Fruit fly (Drosophila melanogaster) whole organism, prepupa: ENCODE measurements around the gene CG31751.

Source experiments
- Blimp-1 ChIP-seq: fragments of 200-800 bp; sonication (Bioruptor generic); optimal IDR thresholded peaks from 3 replicates; lab custom pipeline; 2017; ENCODE audit warnings: missing biosample characterization, missing genetic modification characterization, mild to moderate bottlenecking, moderate library complexity, missing genetic modification reagents
- CG10631 ChIP-seq: fragments of 200-800 bp; sonication (Bioruptor generic); optimal IDR thresholded peaks from 2 replicates; lab custom pipeline; 2016; ENCODE audit warnings: missing biosample characterization, missing genetic modification characterization
- CG10669 ChIP-seq: fragments of 200-800 bp; sonication (Bioruptor generic); optimal IDR thresholded peaks from 3 replicates; lab custom pipeline; 2018; ENCODE audit warnings: missing biosample characterization, mild to moderate bottlenecking, missing genetic modification characterization, moderate library complexity
- CG11294 ChIP-seq: fragments of 200-800 bp; sonication (Bioruptor generic); IDR thresholded peaks from 2 replicates; pipeline ENCODE4 v1.3.6; 2022; ENCODE audit warnings: missing biosample characterization, missing genetic modification characterization
- CG11762 ChIP-seq: fragments of 200-800 bp; sonication (Bioruptor generic); optimal IDR thresholded peaks from 3 replicates; lab custom pipeline; 2016; ENCODE audit warnings: missing biosample characterization, missing genetic modification characterization; ENCODE audit not compliant: insufficient read depth
- CG15336 ChIP-seq: fragments of 200-800 bp; sonication (Bioruptor generic); IDR thresholded peaks from 2 replicates; pipeline ENCODE4 v1.3.6; 2022; ENCODE audit warnings: missing biosample characterization, missing genetic modification characterization
- CG16779 ChIP-seq: fragments of 200-800 bp; sonication (Bioruptor generic); optimal IDR thresholded peaks from 3 replicates; lab custom pipeline; 2017; ENCODE audit warnings: missing biosample characterization, mild to moderate bottlenecking, missing genetic modification characterization
- CG3032 ChIP-seq: fragments of 200-800 bp; optimal IDR thresholded peaks from 2 replicates; lab custom pipeline; 2019; ENCODE audit warnings: missing biosample characterization, mild to moderate bottlenecking, missing genetic modification characterization, moderate library complexity
- CG31627 ChIP-seq: fragments of 200-800 bp; sonication (Bioruptor generic); optimal IDR thresholded peaks from 3 replicates; lab custom pipeline; 2016; ENCODE audit warnings: missing biosample characterization, missing genetic modification characterization
- CG32006 ChIP-seq: fragments of 200-800 bp; sonication (Bioruptor generic); optimal IDR thresholded peaks from 3 replicates; lab custom pipeline; 2017; ENCODE audit warnings: missing biosample characterization, mild to moderate bottlenecking, missing genetic modification characterization
- CG4318 ChIP-seq: fragments of 200-800 bp; sonication (Bioruptor generic); optimal IDR thresholded peaks from 3 replicates; lab custom pipeline; 2017; ENCODE audit warnings: missing biosample characterization, mild to moderate bottlenecking, missing genetic modification characterization
- CG6276 ChIP-seq: fragments of 200-800 bp; sonication (Bioruptor generic); optimal IDR thresholded peaks from 2 replicates; lab custom pipeline; 2017; ENCODE audit warnings: missing biosample characterization, mild to moderate bottlenecking, missing genetic modification characterization
- CG6792 ChIP-seq: fragments of 200-800 bp; sonication (Bioruptor generic); optimal IDR thresholded peaks from 3 replicates; lab custom pipeline; 2016; ENCODE audit warnings: missing biosample characterization, missing genetic modification characterization
- CG8119 ChIP-seq: fragments of 200-800 bp; sonication (Bioruptor generic); IDR thresholded peaks from 3 replicates; pipeline ENCODE4 v1.3.6; 2022; ENCODE audit warnings: missing biosample characterization, missing genetic modification characterization
- CG8319 ChIP-seq: fragments of 200-800 bp; sonication (Bioruptor generic); optimal IDR thresholded peaks from 3 replicates; lab custom pipeline; 2016; ENCODE audit warnings: missing biosample characterization, missing genetic modification characterization
- CG8632 ChIP-seq: fragments of 200-800 bp; sonication (Bioruptor generic); optimal IDR thresholded peaks from 3 replicates; lab custom pipeline; 2016; ENCODE audit warnings: missing biosample characterization, missing genetic modification characterization
- CG9139 ChIP-seq: fragments of 200-800 bp; sonication (Bioruptor generic); optimal IDR thresholded peaks from 3 replicates; lab custom pipeline; 2017; ENCODE audit warnings: missing biosample characterization, mild to moderate bottlenecking, missing genetic modification characterization
- Eip75B ChIP-seq: fragments of 200-800 bp; sonication (Bioruptor generic); optimal IDR thresholded peaks from 3 replicates; lab custom pipeline; 2016; ENCODE audit warnings: missing biosample characterization, missing genetic modification characterization
- Eip78C ChIP-seq: fragments of 200-800 bp; sonication (Bioruptor generic); peaks from one replicate; lab custom pipeline; 2016; ENCODE audit warnings: missing biosample characterization, missing genetic modification characterization
- Eip93F ChIP-seq: fragments of 200-800 bp; sonication (Bioruptor generic); optimal IDR thresholded peaks from 2 replicates; lab custom pipeline; 2016; ENCODE audit warnings: missing biosample characterization, mild to moderate bottlenecking, missing genetic modification characterization
- Ets21C ChIP-seq: fragments of 200-800 bp; sonication (Bioruptor generic); optimal IDR thresholded peaks from 3 replicates; lab custom pipeline; 2016; ENCODE audit warnings: missing biosample characterization, missing genetic modification characterization
- Ets96B ChIP-seq: fragments of 200-800 bp; optimal IDR thresholded peaks from 2 replicates; lab custom pipeline; 2019; ENCODE audit warnings: missing biosample characterization, mild to moderate bottlenecking, missing genetic modification characterization, moderate library complexity
- Gug ChIP-seq: fragments of 200-800 bp; sonication (Bioruptor generic); IDR thresholded peaks from 2 replicates; pipeline ENCODE4 v1.3.6; 2022; ENCODE audit warnings: missing biosample characterization, missing genetic modification characterization
- Hr38 ChIP-seq: sonication (Bioruptor generic); optimal IDR thresholded peaks from 2 replicates; lab custom pipeline; 2016; ENCODE audit warnings: missing biosample characterization, missing genetic modification characterization
- Hr39 ChIP-seq: fragments of 200-800 bp; sonication (Bioruptor generic); optimal IDR thresholded peaks from 2 replicates; lab custom pipeline; 2016; ENCODE audit warnings: missing biosample characterization, missing genetic modification characterization
- Hr4 ChIP-seq: fragments of 200-800 bp; sonication (Bioruptor generic); optimal IDR thresholded peaks from 3 replicates; lab custom pipeline; 2016; ENCODE audit warnings: missing biosample characterization, missing genetic modification characterization
- OdsH ChIP-seq: fragments of 200-800 bp; sonication (Bioruptor generic); optimal IDR thresholded peaks from 3 replicates; lab custom pipeline; 2016; ENCODE audit warnings: missing biosample characterization, missing genetic modification characterization
- Smox ChIP-seq: fragments of 200-800 bp; sonication (Bioruptor generic); optimal IDR thresholded peaks from 3 replicates; lab custom pipeline; 2016; ENCODE audit warnings: missing biosample characterization, missing genetic modification characterization
- Sox102F ChIP-seq: fragments of 200-800 bp; sonication (Bioruptor generic); optimal IDR thresholded peaks from 2 replicates; lab custom pipeline; 2016; ENCODE audit warnings: missing biosample characterization, mild to moderate bottlenecking, missing genetic modification characterization
- Sox14 ChIP-seq: fragments of 200-800 bp; sonication (Bioruptor generic); optimal IDR thresholded peaks from 3 replicates; lab custom pipeline; 2016; ENCODE audit warnings: missing biosample characterization, missing genetic modification characterization
- Sox15 ChIP-seq: fragments of 200-800 bp; sonication (Bioruptor generic); optimal IDR thresholded peaks from 3 replicates; lab custom pipeline; 2016; ENCODE audit warnings: missing biosample characterization, missing genetic modification characterization
- achi ChIP-seq: fragments of 200-800 bp; sonication (Bioruptor generic); optimal IDR thresholded peaks from 3 replicates; lab custom pipeline; 2016; ENCODE audit warnings: missing biosample characterization, missing genetic modification characterization
- acj6 ChIP-seq: fragments of 200-800 bp; sonication (Bioruptor generic); optimal IDR thresholded peaks from 3 replicates; lab custom pipeline; 2016; ENCODE audit warnings: missing biosample characterization, missing genetic modification characterization
- cyc ChIP-seq: fragments of 200-800 bp; sonication (Bioruptor generic); optimal IDR thresholded peaks from 3 replicates; lab custom pipeline; 2016; ENCODE audit warnings: missing biosample characterization, missing genetic modification characterization
- dac ChIP-seq: fragments of 200-800 bp; sonication (Bioruptor generic); optimal IDR thresholded peaks from 2 replicates; lab custom pipeline; 2017; ENCODE audit warnings: missing biosample characterization, mild to moderate bottlenecking, missing genetic modification characterization
- dsx ChIP-seq: fragments of 200-800 bp; optimal IDR thresholded peaks from 3 replicates; lab custom pipeline; 2019; ENCODE audit warnings: missing biosample characterization, mild to moderate bottlenecking, missing genetic modification characterization, moderate library complexity; ENCODE audit not compliant: poor library complexity, severe bottlenecking
- eg ChIP-seq: fragments of 200-800 bp; sonication (Bioruptor generic); IDR thresholded peaks from 3 replicates; pipeline ENCODE4 v1.3.6; 2022; ENCODE audit warnings: missing biosample characterization, missing genetic modification characterization
- esn ChIP-seq: fragments of 200-800 bp; sonication (Bioruptor generic); optimal IDR thresholded peaks from 2 replicates; lab custom pipeline; 2016; ENCODE audit warnings: missing biosample characterization, mild to moderate bottlenecking, missing genetic modification characterization, moderate library complexity
- fd59A ChIP-seq: fragments of 200-800 bp; sonication (Bioruptor generic); optimal IDR thresholded peaks from 2 replicates; lab custom pipeline; 2017; ENCODE audit warnings: missing biosample characterization, mild to moderate bottlenecking, missing genetic modification characterization, missing genetic modification reagents
- fd85E ChIP-seq: fragments of 200-800 bp; sonication (Bioruptor generic); optimal IDR thresholded peaks from 3 replicates; lab custom pipeline; 2016; ENCODE audit warnings: missing biosample characterization, missing genetic modification characterization
- net ChIP-seq: fragments of 200-800 bp; sonication (Bioruptor generic); optimal IDR thresholded peaks from 3 replicates; lab custom pipeline; 2016; ENCODE audit warnings: missing biosample characterization, missing genetic modification characterization
- salr ChIP-seq, 2 experiments: fragments of 200-800 bp; sonication (Bioruptor generic); optimal IDR thresholded peaks; 3 replicates each; lab custom pipeline; 2016 to 2018; ENCODE audit warnings: missing biosample characterization in 2 of 2, missing genetic modification characterization in 2 of 2, mild to moderate bottlenecking in 1 of 2
- spab ChIP-seq: fragments of 200-800 bp; sonication (Bioruptor generic); optimal IDR thresholded peaks from 2 replicates; lab custom pipeline; 2017; ENCODE audit warnings: missing biosample characterization, mild to moderate bottlenecking, missing genetic modification characterization, missing genetic modification reagents
- ss ChIP-seq, 2 experiments: fragments of 200-800 bp; sonication (Bioruptor generic); optimal IDR thresholded peaks; 2 replicates in 1 of 2; 3 replicates in 1 of 2; lab custom pipeline; 2017 to 2018; ENCODE audit warnings: mild to moderate bottlenecking in 2 of 2, missing biosample characterization in 2 of 2, missing genetic modification characterization in 2 of 2, moderate library complexity in 1 of 2
- svp ChIP-seq: fragments of 200-800 bp; sonication (Bioruptor generic); peaks from one replicate; lab custom pipeline; 2016; ENCODE audit warnings: missing biosample characterization, missing genetic modification characterization
- vri ChIP-seq: fragments of 200-800 bp; sonication (Bioruptor generic); optimal IDR thresholded peaks from 3 replicates; lab custom pipeline; 2016; ENCODE audit warnings: missing biosample characterization, mild to moderate bottlenecking, missing genetic modification characterization

Gene CG31751

dm6 chr2L:18717365-18718011 lies 40.5 kb downstream of the CG31751 start (continued):
- TF ChIP-seq Eip93F (GFP tag; lab: Kevin White, UChicago), result no peak
- peak; percentile 36; the same call in 1 of the 3 replicates for TF ChIP-seq CG8119 (GFP tag; lab: Robert Waterston, UW)
- TF ChIP-seq achi, result no peak
- peak; percentile 15 for TF ChIP-seq Eip75B (GFP tag; lab: Kevin White, UChicago)
- no peak for TF ChIP-seq salr (GFP tag; optimal IDR thresholded peaks at IDR 0.05; lab: Kevin White, UChicago)
- peak; percentile 50 for TF ChIP-seq Ets96B
- peak; percentile 29 for TF ChIP-seq CG3032
- peak; percentile 27 for TF ChIP-seq CG10631
- TF ChIP-seq Ets21C, result no peak
- peak in 1 of 2 experiments; percentile 44 for TF ChIP-seq ss (GFP tag; optimal IDR thresholded peaks at IDR 0.05; lab: Kevin White, UChicago)
- peak; percentile 25 for TF ChIP-seq CG10669 (GFP tag; lab: Kevin White, UChicago)
- TF ChIP-seq dsx (GFP tag; lab: Kevin White, UChicago), result no peak
- TF ChIP-seq Eip78C (GFP tag; lab: Kevin White, UChicago), result peak; percentile 61
- TF ChIP-seq CG16779 (tag; lab: Kevin White, UChicago), result no peak
- 0 out of 2 replicates have a peak, but pooled peaks have one; percentile 22 for TF ChIP-seq CG11294 (GFP tag; lab: Robert Waterston, UW)
- no peak for TF ChIP-seq Gug (GFP tag; lab: Robert Waterston, UW)
- TF ChIP-seq fd59A (GFP tag; lab: Kevin White, UChicago), result peak; percentile 5
- peak; percentile 1 for TF ChIP-seq Sox14
- no peak for TF ChIP-seq Hr39 (GFP tag; lab: Kevin White, UChicago)
- no peak for TF ChIP-seq Sox102F (GFP tag; lab: Kevin White, UChicago)
- no peak for TF ChIP-seq CG32006
- no peak for TF ChIP-seq net (GFP tag; lab: Kevin White, UChicago)
- no peak for TF ChIP-seq CG8319 (GFP tag; lab: Kevin White, UChicago)
- no peak for TF ChIP-seq CG31627 (GFP tag; lab: Kevin White, UChicago)

dm6 chr2L:18719583-18719982 lies 42.6 kb downstream of the CG31751 start:
- TF ChIP-seq dac (GFP tag; lab: Kevin White, UChicago) (no peak), Smox (GFP tag; lab: Kevin White, UChicago) (no peak), Sox14 (no peak), Hr38 (no peak), CG9139 (GFP tag; lab: Kevin White, UChicago) (no peak), Eip93F (GFP tag; lab: Kevin White, UChicago) (no peak), Eip78C (GFP tag; lab: Kevin White, UChicago) (peak; percentile 59), CG15336 (GFP tag; lab: Robert Waterston, UW) (0 out of 2 replicates have a peak, but pooled peaks have one; percentile 19), svp (no peak), CG8632 (no peak), acj6 (GFP tag; lab: Kevin White, UChicago) (no peak), CG32006 (peak; percentile 70), CG10669 (GFP tag; lab: Kevin White, UChicago) (no peak), achi (no peak), CG6276 (no peak), spab (GFP tag; lab: Kevin White, UChicago) (no peak), Ets21C (no peak), CG8119 (GFP tag; lab: Robert Waterston, UW) (peak; percentile 41; the same call in 1 of the 3 replicates), CG6792 (no peak), Sox102F (GFP tag; lab: Kevin White, UChicago) (no peak), Hr39 (GFP tag; lab: Kevin White, UChicago) (no peak), CG11294 (GFP tag; lab: Robert Waterston, UW) (no peak), OdsH (GFP tag; lab: Kevin White, UChicago) (no peak), cyc (GFP tag; lab: Kevin White, UChicago) (no peak), eg (0 out of 3 replicates have a peak, but pooled peaks have one; percentile 30), salr (GFP tag; optimal IDR thresholded peaks at IDR 0.05; lab: Kevin White, UChicago) (no peak), Ets96B (no peak), dsx (GFP tag; lab: Kevin White, UChicago) (peak; percentile 13), CG16779 (tag; lab: Kevin White, UChicago) (no peak), vri (GFP tag; lab: Kevin White, UChicago) (no peak), Blimp-1 (GFP tag; lab: Kevin White, UChicago) (no peak), fd85E (GFP tag; lab: Kevin White, UChicago) (no peak), esn (GFP tag; lab: Kevin White, UChicago) (no peak), CG10631 (no peak), Sox15 (GFP tag; lab: Kevin White, UChicago) (no peak), CG3032 (no peak), CG4318 (peak; percentile 34), CG11762 (GFP tag; lab: Kevin White, UChicago) (no peak), fd59A (GFP tag; lab: Kevin White, UChicago) (no peak), Hr4 (peak; percentile 74)
